Worm (Caenorhabditis elegans): ENCODE measurements around the gene hxk-3.
A peak's percentile ranks its signal among the peaks of the same experiment; 100 is the strongest.

hxk-3 gene

ce11 chrIV:1553195-1553918, 55.9 kb downstream of the hxk-3 start, which contains the start of gene C34H4.2:
Gene C34H4.2, plus strand, starts transcription at chrIV:1553752.
- peak; percentile 1 for TF ChIP-seq hlh-11 (tag; optimal IDR thresholded peaks at IDR 0.05)
- no peak for TF ChIP-seq fkh-10 (GFP tag; optimal IDR thresholded peaks at IDR 0.05)
- TF ChIP-seq nhr-102 (tag; optimal IDR thresholded peaks at IDR 0.05) = no peak
- TF ChIP-seq vab-7 (GFP tag; IDR thresholded peaks at IDR 0.05) = no peak
- peak; percentile 11; the same call in 1 of the 2 replicates for TF ChIP-seq dmd-6 (GFP tag; IDR thresholded peaks at IDR 0.05)
- TF ChIP-seq arid-1 (GFP tag; conservative IDR thresholded peaks at IDR 0.05) = no peak
- no peak for TF ChIP-seq ztf-11 (tag; optimal IDR thresholded peaks at IDR 0.05)
- no peak for TF ChIP-seq unc-62 (GFP tag; optimal IDR thresholded peaks at IDR 0.05 in 1 of 2)
- no peak for TF ChIP-seq unc-62 (tag; optimal IDR thresholded peaks at IDR 0.05)
- peak; percentile 62 for TF ChIP-seq nhr-28 (tag; optimal IDR thresholded peaks at IDR 0.05)
- no peak for TF ChIP-seq gei-8 (GFP tag; optimal IDR thresholded peaks at IDR 0.05)
- peak; percentile 44 for TF ChIP-seq pqm-1 (tag; optimal IDR thresholded peaks at IDR 0.05)
- TF ChIP-seq ZK546.5 (tag; optimal IDR thresholded peaks at IDR 0.05) = no peak
- TF ChIP-seq tra-1 (GFP tag; IDR thresholded peaks at IDR 0.05) = no peak
- TF ChIP-seq mxl-3 (GFP tag; optimal IDR thresholded peaks at IDR 0.05) = no peak
- TF ChIP-seq D1046.2 (GFP tag; IDR thresholded peaks at IDR 0.05) = no peak
- no peak for TF ChIP-seq ceh-62 (tag; optimal IDR thresholded peaks at IDR 0.05)
- TF ChIP-seq nhr-237 (tag; optimal IDR thresholded peaks at IDR 0.05) = no peak
- TF ChIP-seq nhr-6 (tag; optimal IDR thresholded peaks at IDR 0.05) = no peak
- no peak for TF ChIP-seq fos-1 (tag; optimal IDR thresholded peaks at IDR 0.05)
- TF ChIP-seq lin-13 (GFP tag; optimal IDR thresholded peaks at IDR 0.05) = no peak
- TF ChIP-seq R02D3.7 (tag; optimal IDR thresholded peaks at IDR 0.05) = no peak
- no peak for TF ChIP-seq nhr-11 (tag; optimal IDR thresholded peaks at IDR 0.05)
- no peak for TF ChIP-seq snpc-1.2 (GFP tag; IDR thresholded peaks at IDR 0.05)
- no peak for TF ChIP-seq nhr-76 (tag; optimal IDR thresholded peaks at IDR 0.05)
- TF ChIP-seq dpl-1 (GFP tag; optimal IDR thresholded peaks at IDR 0.05) = no peak
- no peak for TF ChIP-seq mdl-1 (tag; optimal IDR thresholded peaks at IDR 0.05)
- no peak for TF ChIP-seq spr-3 (GFP tag; optimal IDR thresholded peaks at IDR 0.05)

- no peak for TF ChIP-seq D1046.2 (GFP tag; IDR thresholded peaks at IDR 0.05)
- TF ChIP-seq mdl-1 (tag; optimal IDR thresholded peaks at IDR 0.05) = no peak
- TF ChIP-seq dmd-8 (GFP tag; IDR thresholded peaks at IDR 0.05) = no peak
- no peak for TF ChIP-seq ZK546.5 (tag; optimal IDR thresholded peaks at IDR 0.05)
- no peak for TF ChIP-seq nhr-42 (GFP tag; IDR thresholded peaks at IDR 0.05)
- no peak for TF ChIP-seq madf-5 (GFP tag; IDR thresholded peaks at IDR 0.05)
- TF ChIP-seq mes-2 (tag; optimal IDR thresholded peaks at IDR 0.05; ENCODE audit: poor library complexity, severe bottlenecking) = no peak
- TF ChIP-seq ces-1 (GFP tag; optimal IDR thresholded peaks at IDR 0.05) = no peak
- TF ChIP-seq nhr-237 (tag; optimal IDR thresholded peaks at IDR 0.05) = no peak
- TF ChIP-seq pqm-1 (tag; optimal IDR thresholded peaks at IDR 0.05) = peak; percentile 66
- TF ChIP-seq mep-1 (tag; optimal IDR thresholded peaks at IDR 0.05) = no peak
- no peak for TF ChIP-seq nhr-41 (GFP tag; IDR thresholded peaks at IDR 0.05)
- TF ChIP-seq egl-27 (tag; optimal IDR thresholded peaks at IDR 0.05) = no peak
- no peak for TF ChIP-seq jun-1 (tag; optimal IDR thresholded peaks at IDR 0.05)
- TF ChIP-seq tra-1 (GFP tag; IDR thresholded peaks at IDR 0.05) = no peak
- TF ChIP-seq nhr-28 (tag; optimal IDR thresholded peaks at IDR 0.05) = peak; percentile 49
- no peak for TF ChIP-seq saeg-2 (GFP tag; IDR thresholded peaks at IDR 0.05)
- no peak for TF ChIP-seq gei-8 (GFP tag; optimal IDR thresholded peaks at IDR 0.05)
- TF ChIP-seq daf-12 (tag; optimal IDR thresholded peaks at IDR 0.05) = no peak
- TF ChIP-seq lin-39 (tag; optimal IDR thresholded peaks at IDR 0.05) = no peak
- no peak for TF ChIP-seq cey-2 (tag; optimal IDR thresholded peaks at IDR 0.05; ENCODE audit: borderline replicate concordance, insufficient read depth)
- TF ChIP-seq sdz-12 (GFP tag; optimal IDR thresholded peaks at IDR 0.05) = no peak
- no peak for TF ChIP-seq hlh-30 (tag; optimal IDR thresholded peaks at IDR 0.05; ENCODE audit: insufficient read depth)
- no peak for TF ChIP-seq ama-1 (optimal IDR thresholded peaks at IDR 0.05)
- TF ChIP-seq zag-1 (tag; optimal IDR thresholded peaks at IDR 0.05) = no peak
- TF ChIP-seq hmg-1.1 (GFP tag; IDR thresholded peaks at IDR 0.05) = no peak
- no peak for TF ChIP-seq nhr-111 (GFP tag; optimal IDR thresholded peaks at IDR 0.05)
- peak; percentile 53 for TF ChIP-seq aha-1 (tag)
- no peak for TF ChIP-seq lsy-2 (tag; optimal IDR thresholded peaks at IDR 0.05)
- no peak for TF ChIP-seq ztf-11 (tag; optimal IDR thresholded peaks at IDR 0.05)
These were observed 57.7 kb downstream of the hxk-3 start, which contains the start of gene C34H4.1 for ce11 chrIV:1555021-1555720. Gene C34H4.1, plus strand, starts transcription at chrIV:1555579.

Data from whole organism, L4 larva.